Worm (Caenorhabditis elegans): Measurements from ENCODE around the gene ule-5.

DNA sequence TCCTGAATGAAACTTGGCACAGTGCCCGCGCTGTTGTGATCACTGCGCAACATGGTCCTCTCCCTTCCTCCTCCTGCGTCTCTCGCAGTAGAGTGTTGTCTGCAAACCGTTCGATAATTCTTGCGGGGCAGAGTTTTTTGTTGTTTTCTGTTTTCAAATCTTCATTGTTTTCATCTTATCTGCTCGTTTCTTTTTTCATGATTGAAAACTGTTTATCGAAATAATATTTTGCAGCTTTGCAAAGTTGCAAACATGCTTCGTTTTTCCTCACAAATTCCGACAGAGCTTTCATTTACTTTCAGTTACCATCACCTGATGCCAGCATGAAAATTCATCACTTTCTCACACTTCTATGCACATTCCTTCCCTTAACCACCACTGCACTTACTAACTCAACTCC is 25.7 kb upstream of the ule-5 start, which contains the start of gene mes-1:
- no peak for TF ChIP-seq unc-62 (GFP tag; optimal IDR thresholded peaks at IDR 0.05)
- TF ChIP-seq sptf-1 (tag; optimal IDR thresholded peaks at IDR 0.05) = no peak

Measured in whole organism, mixed stage, embryonic.